Fruit fly (Drosophila melanogaster) whole organism, adult: ENCODE results near the gene CecA1.

ENCODE experiments used
- CG11617 ChIP-seq: fragments of 200-800 bp; sonication (Bioruptor generic); optimal IDR thresholded peaks from 2 replicates; lab custom pipeline; 2017; ENCODE audit warnings: mild to moderate bottlenecking, missing biosample characterization, missing genetic modification reagents, missing genetic modification characterization
- CG14711 ChIP-seq: fragments of 200-800 bp; sonication (Bioruptor generic); optimal IDR thresholded peaks from 2 replicates; lab custom pipeline; 2018; ENCODE audit warnings: missing biosample characterization, mild to moderate bottlenecking, missing genetic modification characterization, moderate library complexity
- CG1620 ChIP-seq: fragments of 200-800 bp; sonication (Bioruptor generic); optimal IDR thresholded peaks from 2 replicates; lab custom pipeline; 2016; ENCODE audit warnings: missing biosample characterization, missing genetic modification characterization
- CG33017 ChIP-seq: fragments of 200-800 bp; sonication (Bioruptor generic); optimal IDR thresholded peaks from 2 replicates; lab custom pipeline; 2018; ENCODE audit warnings: missing biosample characterization, mild to moderate bottlenecking, missing genetic modification characterization, moderate library complexity
- CG7101 ChIP-seq: fragments of 200-800 bp; sonication (Bioruptor generic); optimal IDR thresholded peaks from 2 replicates; lab custom pipeline; 2018; ENCODE audit warnings: missing biosample characterization, mild to moderate bottlenecking, missing genetic modification characterization, moderate library complexity
- Crg-1 ChIP-seq: fragments of 200-800 bp; sonication (Bioruptor generic); optimal IDR thresholded peaks from 2 replicates; lab custom pipeline; 2016; ENCODE audit warnings: missing biosample characterization, missing genetic modification characterization
- cic ChIP-seq: fragments of 200-800 bp; sonication (Bioruptor generic); optimal IDR thresholded peaks from 2 replicates; lab custom pipeline; 2017; ENCODE audit warnings: missing biosample characterization, mild to moderate bottlenecking, missing genetic modification characterization, moderate library complexity
- pad ChIP-seq: fragments of 200-800 bp; sonication (Bioruptor generic); optimal IDR thresholded peaks from 3 replicates; lab custom pipeline; 2017; ENCODE audit warnings: missing biosample characterization, missing genetic modification characterization, mild to moderate bottlenecking, moderate library complexity, missing genetic modification reagents
- toe ChIP-seq: fragments of 200-800 bp; sonication (Bioruptor generic); optimal IDR thresholded peaks from 2 replicates; lab custom pipeline; 2016; ENCODE audit warnings: missing biosample characterization, missing genetic modification characterization

DNA sequence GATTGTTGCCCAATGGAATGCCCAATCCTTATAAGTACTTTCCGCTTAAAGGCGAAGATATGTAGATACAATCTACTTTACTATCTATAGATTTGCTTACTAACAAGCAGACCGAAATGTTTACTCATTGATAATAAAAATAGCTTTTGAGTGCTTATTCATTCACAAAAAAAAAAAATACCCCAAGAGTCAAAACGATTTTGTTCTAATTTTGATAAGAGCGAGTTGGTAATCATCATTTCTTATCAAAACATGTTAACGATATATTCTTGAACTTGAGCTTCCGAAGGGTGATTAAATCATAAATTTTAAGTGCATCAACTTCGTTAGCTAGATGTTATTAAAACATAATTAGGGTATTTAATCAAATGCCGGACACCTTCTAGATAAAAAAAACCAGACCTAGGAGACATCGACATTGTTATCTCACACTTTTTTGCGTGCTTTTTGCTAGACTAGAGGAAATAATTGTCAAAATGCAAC lies 39.9 kb downstream of the CecA1 start, which contains the start of gene CG9682:
- TF ChIP-seq CG7101 (tag; lab: Kevin White, UChicago) (no peak), CG33017 (no peak), pad (GFP tag; lab: Kevin White, UChicago) (no peak), toe (GFP tag; lab: Kevin White, UChicago) (no peak), Crg-1 (no peak), CG14711 (tag; lab: Kevin White, UChicago) (no peak), CG11617 (GFP tag; lab: Kevin White, UChicago) (no peak), cic (no peak), CG1620 (GFP tag; lab: Kevin White, UChicago) (no peak)
